Worm (Caenorhabditis elegans): ENCODE data around the gene dpy-31.

The dpy-31 gene

DNA sequence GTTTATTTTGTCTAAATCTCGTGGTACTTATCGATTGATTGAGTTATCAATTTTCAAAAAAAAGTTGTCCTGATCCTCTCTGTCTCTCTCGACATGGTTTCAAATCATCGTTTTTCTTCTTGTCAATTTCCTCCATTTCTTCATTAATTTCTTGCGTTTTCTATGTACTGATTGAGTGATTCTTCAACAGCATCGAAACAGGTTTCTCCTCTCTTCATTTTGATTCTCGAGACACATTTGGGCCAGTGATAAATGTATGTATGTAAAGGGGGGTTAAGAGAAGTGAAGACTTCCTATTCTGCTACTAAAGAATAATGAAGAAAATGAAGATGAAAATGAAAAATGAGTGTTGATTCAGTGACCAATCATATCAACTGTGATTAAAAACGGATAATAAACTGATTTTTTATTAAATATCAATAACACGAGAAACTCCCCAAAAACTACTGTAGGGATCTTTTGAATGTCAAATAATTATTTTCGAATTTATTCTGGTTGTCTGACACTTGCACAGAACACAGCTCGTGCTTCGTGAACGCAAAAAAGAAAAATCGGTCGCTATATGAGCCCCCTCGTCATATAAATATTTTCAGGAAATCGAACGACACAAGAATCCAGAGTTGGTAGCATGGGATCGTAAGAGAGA, 1.2 kb downstream of the dpy-31 start (continued):
- TF ChIP-seq elt-3 (tag; optimal IDR thresholded peaks at IDR 0.05) = peak in 1 of 3 experiments; percentile 44
- no peak for TF ChIP-seq ceh-82 (tag; optimal IDR thresholded peaks at IDR 0.05)
- TF ChIP-seq aly-2 (tag; optimal IDR thresholded peaks at IDR 0.05) = no peak
- TF ChIP-seq ceh-16 (tag; optimal IDR thresholded peaks at IDR 0.05) = no peak
- TF ChIP-seq ztf-4 (tag; optimal IDR thresholded peaks at IDR 0.05) = no peak
- no peak for TF ChIP-seq elt-2 (tag; optimal IDR thresholded peaks at IDR 0.05)
- no peak for TF ChIP-seq unc-39 (tag; optimal IDR thresholded peaks at IDR 0.05)
- TF ChIP-seq pqm-1 (tag; optimal IDR thresholded peaks at IDR 0.05) = no peak
- no peak for TF ChIP-seq egl-5 (tag; optimal IDR thresholded peaks at IDR 0.05)
- TF ChIP-seq mml-1 (tag; optimal IDR thresholded peaks at IDR 0.05) = no peak
- no peak for TF ChIP-seq lin-15B (tag; optimal IDR thresholded peaks at IDR 0.05)
- TF ChIP-seq nhr-25 (tag; optimal IDR thresholded peaks at IDR 0.05) = peak; percentile 58
- no peak for TF ChIP-seq unc-62 (GFP tag; optimal IDR thresholded peaks at IDR 0.05)
- TF ChIP-seq egl-27 (tag; optimal IDR thresholded peaks at IDR 0.05) = no peak
- no peak for TF ChIP-seq nhr-11 (tag; optimal IDR thresholded peaks at IDR 0.05)
- TF ChIP-seq tbx-2 (tag; optimal IDR thresholded peaks at IDR 0.05) = no peak
- no peak for TF ChIP-seq fkh-2 (tag; optimal IDR thresholded peaks at IDR 0.05)
- no peak for TF ChIP-seq nhr-237 (tag; optimal IDR thresholded peaks at IDR 0.05)
- TF ChIP-seq mdl-1 (tag; optimal IDR thresholded peaks at IDR 0.05) = no peak
- TF ChIP-seq daf-12 (tag; optimal IDR thresholded peaks at IDR 0.05) = no peak
- TF ChIP-seq nhr-23 (tag; optimal IDR thresholded peaks at IDR 0.05) = peak; percentile 68
- no peak for TF ChIP-seq jun-1 (tag; optimal IDR thresholded peaks at IDR 0.05)

ce11 chrIII:7207903-7208497, 6.0 kb downstream of the dpy-31 start, which contains the start of gene rpl-6:
rpl-6 (plus strand) TSS chrIII:7208447.
- TF ChIP-seq unc-39 (tag; optimal IDR thresholded peaks at IDR 0.05) (no peak), hmg-11 (tag; optimal IDR thresholded peaks at IDR 0.05) (peak; percentile 81), sea-2 (GFP tag; optimal IDR thresholded peaks at IDR 0.05) (no peak), mml-1 (tag; optimal IDR thresholded peaks at IDR 0.05) (no peak), mdl-1 (tag; optimal IDR thresholded peaks at IDR 0.05) (no peak), pqm-1 (tag; optimal IDR thresholded peaks at IDR 0.05) (peak; percentile 67), ceh-9 (tag; optimal IDR thresholded peaks at IDR 0.05) (no peak), fos-1 (tag; optimal IDR thresholded peaks at IDR 0.05) (no peak), ceh-16 (tag; optimal IDR thresholded peaks at IDR 0.05) (peak; percentile 21), egl-5 (tag; optimal IDR thresholded peaks at IDR 0.05) (peak; percentile 66), daf-12 (tag; optimal IDR thresholded peaks at IDR 0.05) (no peak), ZK546.5 (tag; optimal IDR thresholded peaks at IDR 0.05) (peak; percentile 22), unc-62 (GFP tag; optimal IDR thresholded peaks at IDR 0.05) (no peak), nhr-25 (tag; optimal IDR thresholded peaks at IDR 0.05) (peak; percentile 88), ztf-11 (tag; optimal IDR thresholded peaks at IDR 0.05) (no peak), zag-1 (tag; optimal IDR thresholded peaks at IDR 0.05) (no peak), ceh-28 (tag; optimal IDR thresholded peaks at IDR 0.05) (peak; percentile 60), nhr-76 (tag; optimal IDR thresholded peaks at IDR 0.05) (peak; percentile 1), ztf-4 (tag; optimal IDR thresholded peaks at IDR 0.05) (peak; percentile 13), nhr-43 (tag; optimal IDR thresholded peaks at IDR 0.05; ENCODE audit: poor library complexity, severe bottlenecking) (peak; percentile 79), ceh-82 (tag; optimal IDR thresholded peaks at IDR 0.05) (no peak), pha-4 (tag; optimal IDR thresholded peaks at IDR 0.05) (peak; percentile 98), tbx-2 (tag; optimal IDR thresholded peaks at IDR 0.05) (peak; percentile 37), skn-1 (tag; optimal IDR thresholded peaks at IDR 0.05) (peak; percentile 77), lsy-12 (tag; optimal IDR thresholded peaks at IDR 0.05) (peak; percentile 90), nhr-11 (tag; optimal IDR thresholded peaks at IDR 0.05) (no peak), jun-1 (tag; optimal IDR thresholded peaks at IDR 0.05) (peak; percentile 35), elt-3 (tag; optimal IDR thresholded peaks at IDR 0.05) (peak in 1 of 3 experiments; percentile 72), egl-27 (tag; optimal IDR thresholded peaks at IDR 0.05) (peak; percentile 72), nfya-1 (tag; optimal IDR thresholded peaks at IDR 0.05; ENCODE audit: insufficient read depth) (peak; percentile 98), aly-2 (tag; optimal IDR thresholded peaks at IDR 0.05) (no peak), nhr-237 (tag; optimal IDR thresholded peaks at IDR 0.05) (no peak), elt-1 (tag; optimal IDR thresholded peaks at IDR 0.05) (peak; percentile 18), lin-39 (tag; optimal IDR thresholded peaks at IDR 0.05) (peak; percentile 73), nhr-67 (tag; optimal IDR thresholded peaks at IDR 0.05) (no peak), elt-2 (tag; optimal IDR thresholded peaks at IDR 0.05) (peak; percentile 66), nhr-77 (tag; optimal IDR thresholded peaks at IDR 0.05) (no peak), R02D3.7 (tag; optimal IDR thresholded peaks at IDR 0.05) (peak; percentile 84), snpc-4 (tag; optimal IDR thresholded peaks at IDR 0.05) (peak; percentile 48), fkh-2 (tag; optimal IDR thresholded peaks at IDR 0.05) (no peak), nhr-23 (tag; optimal IDR thresholded peaks at IDR 0.05) (peak; percentile 98), eor-1 (tag; optimal IDR thresholded peaks at IDR 0.05) (no peak), nhr-12 (tag; optimal IDR thresholded peaks at IDR 0.05) (no peak), nhr-28 (tag; optimal IDR thresholded peaks at IDR 0.05) (no peak), ama-1 (optimal IDR thresholded peaks at IDR 0.05) (peak; percentile 59), lin-15B (tag; optimal IDR thresholded peaks at IDR 0.05) (peak; percentile 93), fkh-10 (GFP tag; optimal IDR thresholded peaks at IDR 0.05) (peak; percentile 14)

All from whole organism, L3 larva.